Worm (Caenorhabditis elegans) whole organism, young adult: ENCODE data around the gene F59A1.12.

Experiments used
- B0261.1 ChIP-seq: sonication (generic microtip); optimal IDR thresholded peaks from 2 replicates; lab custom pipeline; 2016; ENCODE audit warnings: mild to moderate bottlenecking, missing genetic modification characterization, moderate library complexity, missing compliant biosample characterization
- B0336.3 ChIP-seq: fragments of 200-800 bp; sonication (Bioruptor generic); IDR thresholded peaks from 2 replicates; pipeline ENCODE4 v1.3.6; 2022; ENCODE audit warnings: missing genetic modification characterization, missing compliant biosample characterization
- C06A6.2 ChIP-seq: fragments of 200-800 bp; sonication (Bioruptor generic); conservative IDR thresholded peaks from 2 replicates; pipeline ENCODE4 v1.3.6; 2022; ENCODE audit warnings: missing genetic modification characterization, missing compliant biosample characterization
- D2030.7 ChIP-seq: fragments of 200-800 bp; sonication (Bioruptor generic); IDR thresholded peaks from 2 replicates; pipeline ENCODE4 v1.3.6; 2022; ENCODE audit warnings: missing genetic modification reagents, missing genetic modification characterization, missing compliant biosample characterization
- F37B4.10 ChIP-seq: fragments of 200-800 bp; sonication (Bioruptor generic); IDR thresholded peaks from 2 replicates; pipeline ENCODE4 v1.3.6; 2022; ENCODE audit warnings: missing genetic modification characterization, missing compliant biosample characterization
- F39B2.1 ChIP-seq: fragments of 200-800 bp; sonication (Bioruptor generic); IDR thresholded peaks from 2 replicates; pipeline ENCODE4 v1.3.6; 2022; ENCODE audit warnings: missing genetic modification reagents, missing genetic modification characterization, missing compliant biosample characterization
- F57A8.1 ChIP-seq: fragments of 200-800 bp; sonication (Bioruptor generic); optimal IDR thresholded peaks from 2 replicates; lab custom pipeline; 2018; ENCODE audit warnings: mild to moderate bottlenecking, missing genetic modification characterization, moderate library complexity, missing compliant biosample characterization
- F57C9.4 ChIP-seq: sonication (generic microtip); optimal IDR thresholded peaks from 2 replicates; lab custom pipeline; 2017; ENCODE audit warnings: mild to moderate bottlenecking, missing genetic modification characterization, missing compliant biosample characterization
- T26A5.8 ChIP-seq: sonication (generic microtip); optimal IDR thresholded peaks from 2 replicates; lab custom pipeline; 2016; ENCODE audit warnings: missing genetic modification characterization, missing compliant biosample characterization
- Y56A3A.18 ChIP-seq: fragments of 200-800 bp; sonication (Bioruptor generic); IDR thresholded peaks from 2 replicates; pipeline ENCODE4 v1.3.6; 2022; ENCODE audit warnings: missing genetic modification reagents, missing genetic modification characterization, missing compliant biosample characterization
- Y67H2A.10 ChIP-seq: fragments of 200-800 bp; sonication (Bioruptor generic); conservative IDR thresholded peaks from 2 replicates; pipeline ENCODE4 v1.3.6; 2022; ENCODE audit warnings: missing genetic modification reagents, missing genetic modification characterization, missing compliant biosample characterization
- ZK185.1 ChIP-seq: sonication (generic microtip); optimal IDR thresholded peaks from 2 replicates; lab custom pipeline; 2016; ENCODE audit warnings: mild to moderate bottlenecking, missing genetic modification characterization, missing compliant biosample characterization; ENCODE audit not compliant: poor library complexity, severe bottlenecking
- aptf-2 ChIP-seq: fragments of 200-800 bp; sonication (Bioruptor generic); conservative IDR thresholded peaks from 2 replicates; pipeline ENCODE4 v1.3.6; 2022; ENCODE audit warnings: missing genetic modification reagents, missing genetic modification characterization, missing compliant biosample characterization
- aptf-3 ChIP-seq: fragments of 200-800 bp; sonication (Bioruptor generic); IDR thresholded peaks from 2 replicates; pipeline ENCODE4 v1.3.6; 2022; ENCODE audit warnings: missing genetic modification characterization, missing compliant biosample characterization
- athp-1 ChIP-seq: sonication (generic microtip); optimal IDR thresholded peaks from 2 replicates; lab custom pipeline; 2017; ENCODE audit warnings: mild to moderate bottlenecking, missing genetic modification characterization, missing compliant biosample characterization
- attf-3 ChIP-seq: fragments of 200-800 bp; sonication (Bioruptor generic); conservative IDR thresholded peaks from 2 replicates; pipeline ENCODE4 v1.3.6; 2022; ENCODE audit warnings: missing genetic modification reagents, missing genetic modification characterization, missing compliant biosample characterization
- ceh-27 ChIP-seq: fragments of 200-800 bp; sonication (Bioruptor generic); optimal IDR thresholded peaks from 2 replicates; lab custom pipeline; 2018; ENCODE audit warnings: mild to moderate bottlenecking, missing genetic modification characterization, moderate library complexity, missing compliant biosample characterization
- ceh-58 ChIP-seq: fragments of 200-800 bp; sonication (Bioruptor generic); IDR thresholded peaks from 2 replicates; pipeline ENCODE4 v1.3.6; 2022; ENCODE audit warnings: missing genetic modification characterization, missing compliant biosample characterization
- chd-7 ChIP-seq: sonication (generic microtip); optimal IDR thresholded peaks from 2 replicates; lab custom pipeline; 2016; ENCODE audit warnings: mild to moderate bottlenecking, missing genetic modification characterization, moderate library complexity, missing compliant biosample characterization
- die-1 ChIP-seq: sonication (generic microtip); optimal IDR thresholded peaks from 2 replicates; lab custom pipeline; 2016; ENCODE audit warnings: missing genotype, mild to moderate bottlenecking, missing genetic modification characterization, missing compliant biosample characterization
- dpff-1 ChIP-seq: sonication (generic microtip); optimal IDR thresholded peaks from 2 replicates; lab custom pipeline; 2017; ENCODE audit warnings: mild to moderate bottlenecking, missing genetic modification characterization, missing compliant biosample characterization
- egl-18 ChIP-seq: fragments of 200-800 bp; sonication (Bioruptor generic); IDR thresholded peaks from 2 replicates; pipeline ENCODE4 v1.3.6; 2022; ENCODE audit warnings: missing genetic modification reagents, missing genetic modification characterization, missing compliant biosample characterization
- hmg-1.2 ChIP-seq: fragments of 200-800 bp; sonication (Bioruptor generic); IDR thresholded peaks from 2 replicates; pipeline ENCODE4 v1.3.6; 2022; ENCODE audit warnings: missing genetic modification reagents, missing genetic modification characterization, missing compliant biosample characterization
- lin-40 ChIP-seq: sonication (generic microtip); optimal IDR thresholded peaks from 2 replicates; lab custom pipeline; 2016; ENCODE audit warnings: missing genetic modification characterization, mild to moderate bottlenecking, missing compliant biosample characterization, missing genotype, missing genetic modification reagents
- lin-54 ChIP-seq: fragments of 200-800 bp; sonication (Bioruptor generic); optimal IDR thresholded peaks from 2 replicates; lab custom pipeline; 2018; ENCODE audit warnings: mild to moderate bottlenecking, missing genetic modification characterization, missing compliant biosample characterization
- madf-6 ChIP-seq: fragments of 200-800 bp; sonication (Bioruptor generic); IDR thresholded peaks from 2 replicates; pipeline ENCODE4 v1.3.6; 2022; ENCODE audit warnings: missing genetic modification reagents, missing genetic modification characterization, missing compliant biosample characterization
- madf-8 ChIP-seq: fragments of 200-800 bp; sonication (Bioruptor generic); conservative IDR thresholded peaks from 2 replicates; pipeline ENCODE4 v1.3.6; 2022; ENCODE audit warnings: missing genetic modification reagents, missing genetic modification characterization, missing compliant biosample characterization
- nhr-80 ChIP-seq: sonication (generic microtip); optimal IDR thresholded peaks from 2 replicates; lab custom pipeline; 2016; ENCODE audit warnings: missing genetic modification characterization, missing compliant biosample characterization
- pha-4 ChIP-seq: fragments of 150-350 bp; sonication (generic microtip); optimal IDR thresholded peaks from 2 replicates; lab custom pipeline; 2014; ENCODE audit warnings: missing biosample characterization, missing genetic modification reagents, missing genetic modification characterization
- rpc-1 ChIP-seq, 2 experiments: fragments of 150-350 bp in 1 of 2; sonication (generic microtip) in 1 of 2; optimal IDR thresholded peaks; 2 replicates each; lab custom pipeline; 2014 to 2018; ENCODE audit warnings: missing biosample characterization in 1 of 2, missing genetic modification characterization in 1 of 2, missing genetic modification reagents in 1 of 2, missing genotype in 1 of 2
- sptf-2 ChIP-seq: fragments of 200-800 bp; sonication (Bioruptor generic); optimal IDR thresholded peaks from 2 replicates; lab custom pipeline; 2018; ENCODE audit warnings: mild to moderate bottlenecking, missing genetic modification characterization, missing compliant biosample characterization
- tbp1 ChIP-seq: fragments of 200-800 bp; sonication (Bioruptor generic); optimal IDR thresholded peaks from 2 replicates; lab custom pipeline; 2018; ENCODE audit warnings: mild to moderate bottlenecking, missing genetic modification characterization, missing compliant biosample characterization
- tbx-9 ChIP-seq: sonication (generic microtip); optimal IDR thresholded peaks from 2 replicates; lab custom pipeline; 2016; ENCODE audit warnings: borderline replicate concordance, missing genetic modification characterization, inconsistent platforms, missing compliant biosample characterization
- unc-130 ChIP-seq: sonication (generic microtip); optimal IDR thresholded peaks from 2 replicates; lab custom pipeline; 2016; ENCODE audit warnings: missing genetic modification reagents, missing genetic modification characterization, missing compliant biosample characterization
- unc-62 ChIP-seq: fragments of 150-350 bp; optimal IDR thresholded peaks from 2 replicates; lab custom pipeline; 2014; ENCODE audit warnings: missing biosample characterization, missing genetic modification reagents, missing genetic modification characterization
- ztf-18 ChIP-seq: sonication (generic microtip); optimal IDR thresholded peaks from 2 replicates; lab custom pipeline; 2016; ENCODE audit warnings: missing genotype, mild to moderate bottlenecking, missing genetic modification characterization, missing compliant biosample characterization

The F59A1.12 gene

ce11 chrV:17655205-17655604 is 12.4 kb downstream of the F59A1.12 start (continued):
- TF ChIP-seq Y67H2A.10 (GFP tag; lab: Robert Waterston, UW) (no peak), unc-62 (GFP tag; lab: Kevin White, UChicago) (no peak), D2030.7 (GFP tag; lab: Robert Waterston, UW) (peak; percentile 48; the same call in 1 of the 2 replicates), attf-3 (GFP tag; lab: Robert Waterston, UW) (no peak)

- no peak for TF ChIP-seq madf-6 (GFP tag; lab: Robert Waterston, UW)
- no peak for TF ChIP-seq die-1 (tag; lab: Kevin White, UChicago)
- no peak for TF ChIP-seq ceh-58 (GFP tag; lab: Robert Waterston, UW)
- no peak for TF ChIP-seq dpff-1 (tag; lab: Kevin White, UChicago)
- no peak for TF ChIP-seq lin-40 (tag; lab: Kevin White, UChicago)
- no peak for TF ChIP-seq B0261.1 (tag; lab: Kevin White, UChicago)
Measured at ce11 chrV:17650427-17650826, 17.1 kb downstream of the F59A1.12 start, which contains the start of gene fbxa-192. TSS of gene fbxa-192 (minus strand) at chrV:17650527.

ce11 chrV:17628566-17628965 is 39.0 kb downstream of the F59A1.12 start, which contains the start of gene F57G4.10:
TSS of gene F57G4.10 (plus strand) at chrV:17628866.
- TF ChIP-seq aptf-2 (no peak), sptf-2 (GFP tag; lab: Kevin White, UChicago) (no peak), C06A6.2 (no peak), egl-18 (GFP tag; lab: Robert Waterston, UW) (no peak), rpc-1 (optimal IDR thresholded peaks at IDR 0.05; lab: Kevin White, UChicago) (no peak), rpc-1 (tag; optimal IDR thresholded peaks at IDR 0.05; lab: Kevin White, UChicago) (no peak), tbp1 (no peak), chd-7 (tag; lab: Kevin White, UChicago) (no peak), die-1 (tag; lab: Kevin White, UChicago) (no peak), madf-8 (GFP tag; lab: Robert Waterston, UW) (no peak), unc-130 (no peak), F37B4.10 (no peak), athp-1 (no peak), T26A5.8 (no peak), ZK185.1 (tag; lab: Kevin White, UChicago) (no peak)
- TF ChIP-seq, all 124 proteins: peak for 0

ce11 chrV:17624906-17625305 is 42.7 kb downstream of the F59A1.12 start, which contains the start of gene F57G4.11:
TSS of gene F57G4.11 (plus strand) at chrV:17625206.
- no peak for TF ChIP-seq B0261.1 (tag; lab: Kevin White, UChicago)
- no peak for TF ChIP-seq B0336.3 (GFP tag; lab: Robert Waterston, UW)
- no peak for TF ChIP-seq tbx-9
- no peak for TF ChIP-seq F57A8.1 (GFP tag; lab: Kevin White, UChicago)
- no peak for TF ChIP-seq ceh-27 (GFP tag; lab: Kevin White, UChicago)
- TF ChIP-seq F39B2.1 (GFP tag; lab: Robert Waterston, UW): no peak
- no peak for TF ChIP-seq aptf-3
- no peak for TF ChIP-seq Y56A3A.18 (GFP tag; lab: Robert Waterston, UW)
- no peak for TF ChIP-seq hmg-1.2 (GFP tag; lab: Robert Waterston, UW)
- TF ChIP-seq lin-54 (GFP tag; lab: Kevin White, UChicago): no peak
- no peak for TF ChIP-seq F57C9.4 (tag; lab: Kevin White, UChicago)
- TF ChIP-seq pha-4 (tag; lab: Kevin White, UChicago): no peak
- TF ChIP-seq ztf-18 (tag; lab: Kevin White, UChicago): no peak
- TF ChIP-seq nhr-80 (tag; lab: Kevin White, UChicago): no peak
- no peak for TF ChIP-seq ZK185.1 (tag; lab: Kevin White, UChicago)
- TF ChIP-seq, all 124 proteins: peak for 0
